Fruit fly (Drosophila melanogaster) whole organism, embryonic: ENCODE data around the gene tral.
A peak's percentile ranks its signal among the peaks of the same experiment; 100 is the strongest.

ENCODE experiments used
- CG10274 ChIP-seq: fragments of 200-800 bp; sonication (Bioruptor generic); optimal IDR thresholded peaks from 3 replicates; lab custom pipeline; 2017; ENCODE audit warnings: missing biosample characterization, mild to moderate bottlenecking, missing genetic modification characterization
- CG10543 ChIP-seq: fragments of 200-800 bp; sonication (Bioruptor generic); optimal IDR thresholded peaks from 3 replicates; lab custom pipeline; 2017; ENCODE audit warnings: missing biosample characterization, mild to moderate bottlenecking, missing genetic modification characterization, moderate library complexity
- CG1233 ChIP-seq: fragments of 200-800 bp; sonication (Bioruptor generic); optimal IDR thresholded peaks from 4 replicates; lab custom pipeline; 2018; ENCODE audit warnings: missing biosample characterization, mild to moderate bottlenecking, missing genetic modification characterization
- CG12769 ChIP-seq: fragments of 200-800 bp; sonication (Bioruptor generic); optimal IDR thresholded peaks from 2 replicates; lab custom pipeline; 2019; ENCODE audit warnings: missing biosample characterization, mild to moderate bottlenecking, missing genetic modification characterization, moderate library complexity
- CG15011 ChIP-seq: fragments of 200-800 bp; sonication (Bioruptor generic); optimal IDR thresholded peaks from 3 replicates; lab custom pipeline; 2018; ENCODE audit warnings: missing biosample characterization, mild to moderate bottlenecking, missing genetic modification characterization
- CG16779 ChIP-seq: fragments of 200-800 bp; sonication (Bioruptor generic); IDR thresholded peaks from 2 replicates; pipeline ENCODE4 v1.3.6; 2022; ENCODE audit warnings: missing biosample characterization, missing genetic modification characterization
- CG16815 ChIP-seq: fragments of 200-800 bp; sonication (Bioruptor generic); optimal IDR thresholded peaks from 3 replicates; lab custom pipeline; 2017; ENCODE audit warnings: missing biosample characterization, mild to moderate bottlenecking, missing genetic modification characterization
- CG17359 ChIP-seq: fragments of 200-800 bp; sonication (Bioruptor generic); optimal IDR thresholded peaks from 3 replicates; lab custom pipeline; 2018; ENCODE audit warnings: missing biosample characterization, mild to moderate bottlenecking, missing genetic modification characterization, moderate library complexity
- CG18262 ChIP-seq: fragments of 200-800 bp; optimal IDR thresholded peaks from 3 replicates; lab custom pipeline; 2019; ENCODE audit warnings: missing biosample characterization, mild to moderate bottlenecking, missing genetic modification characterization, moderate library complexity
- CG1832 ChIP-seq: fragments of 200-800 bp; sonication (Bioruptor generic); optimal IDR thresholded peaks from 2 replicates; lab custom pipeline; 2017; ENCODE audit warnings: missing biosample characterization, mild to moderate bottlenecking, missing genetic modification characterization, inconsistent platforms
- CG2875 ChIP-seq: fragments of 200-800 bp; sonication (Bioruptor generic); optimal IDR thresholded peaks from 2 replicates; lab custom pipeline; 2017; ENCODE audit warnings: missing biosample characterization, mild to moderate bottlenecking, missing genetic modification characterization, missing genetic modification reagents
- CG32532 ChIP-seq: fragments of 200-800 bp; sonication (Bioruptor generic); IDR thresholded peaks from 2 replicates; pipeline ENCODE4 v1.3.6; 2022; ENCODE audit warnings: missing biosample characterization, missing genetic modification characterization
- CG4360 ChIP-seq: fragments of 200-800 bp; sonication (Bioruptor generic); IDR thresholded peaks from 2 replicates; pipeline ENCODE4 v1.3.6; 2022; ENCODE audit warnings: missing biosample characterization, missing genetic modification characterization
- CG4730 ChIP-seq: fragments of 200-800 bp; sonication (Bioruptor generic); IDR thresholded peaks from 2 replicates; pipeline ENCODE4 v1.3.6; 2022; ENCODE audit warnings: missing biosample characterization, missing genetic modification characterization
- CG7786 ChIP-seq: fragments of 200-800 bp; sonication (Bioruptor generic); optimal IDR thresholded peaks from 2 replicates; lab custom pipeline; 2016; ENCODE audit warnings: missing biosample characterization, missing genetic modification characterization
- CG8924 ChIP-seq: fragments of 200-800 bp; optimal IDR thresholded peaks from 3 replicates; lab custom pipeline; 2019; ENCODE audit warnings: missing biosample characterization, mild to moderate bottlenecking, missing genetic modification characterization, moderate library complexity
- CoRest ChIP-seq: fragments of 200-800 bp; sonication (Bioruptor generic); optimal IDR thresholded peaks from 3 replicates; lab custom pipeline; 2018; ENCODE audit warnings: missing biosample characterization, mild to moderate bottlenecking, missing genetic modification characterization, moderate library complexity
- Gsc ChIP-seq: fragments of 200-800 bp; sonication (Bioruptor generic); IDR thresholded peaks from 2 replicates; pipeline ENCODE4 v1.3.6; 2022; ENCODE audit warnings: missing biosample characterization, missing genetic modification characterization
- H2.0 ChIP-seq: fragments of 200-800 bp; sonication (Bioruptor generic); IDR thresholded peaks from 2 replicates; pipeline ENCODE4 v1.3.6; 2022; ENCODE audit warnings: missing biosample characterization, missing genetic modification characterization
- Nf-YB ChIP-seq: fragments of 200-800 bp; sonication (Bioruptor generic); optimal IDR thresholded peaks from 3 replicates; lab custom pipeline; 2019; ENCODE audit warnings: missing biosample characterization, mild to moderate bottlenecking, missing genetic modification characterization, moderate library complexity
- Pdp1 ChIP-seq, 2 experiments: fragments of 200-800 bp; sonication (Bioruptor generic); optimal IDR thresholded peaks; 3 replicates each; lab custom pipeline; 2016; ENCODE audit warnings: missing biosample characterization in 2 of 2, missing genetic modification characterization in 2 of 2, mild to moderate bottlenecking in 1 of 2, moderate library complexity in 1 of 2
- Ptx1 ChIP-seq: fragments of 200-800 bp; sonication (Bioruptor generic); IDR thresholded peaks from 2 replicates; pipeline ENCODE4 v1.3.6; 2022; ENCODE audit warnings: missing biosample characterization, missing genetic modification characterization
- Rfx ChIP-seq: fragments of 200-800 bp; sonication (Bioruptor generic); IDR thresholded peaks from 2 replicates; pipeline ENCODE4 v1.3.6; 2022; ENCODE audit warnings: missing biosample characterization, missing genetic modification characterization
- Ssrp ChIP-seq: fragments of 200-800 bp; sonication (Bioruptor generic); optimal IDR thresholded peaks from 2 replicates; lab custom pipeline; 2018; ENCODE audit warnings: missing biosample characterization, mild to moderate bottlenecking, missing genetic modification characterization, moderate library complexity
- Vsx1 ChIP-seq: fragments of 200-800 bp; sonication (Bioruptor generic); optimal IDR thresholded peaks from 2 replicates; lab custom pipeline; 2017; ENCODE audit warnings: missing biosample characterization, mild to moderate bottlenecking, missing genetic modification characterization, missing genetic modification reagents
- bsh ChIP-seq, 2 experiments: fragments of 200-800 bp; sonication (Bioruptor generic); optimal IDR thresholded peaks; 2 replicates each; lab custom pipeline; 2017 to 2018; ENCODE audit warnings: mild to moderate bottlenecking in 2 of 2, missing biosample characterization in 2 of 2, missing genetic modification characterization in 2 of 2, moderate library complexity in 1 of 2
- chinmo ChIP-seq: fragments of 200-800 bp; sonication (Bioruptor generic); IDR thresholded peaks from 4 replicates; pipeline ENCODE4 v1.3.6; 2022; ENCODE audit warnings: missing biosample characterization, missing genetic modification characterization; ENCODE audit not compliant: partially characterized antibody
- crp ChIP-seq, 2 experiments: fragments of 200-800 bp; sonication (Bioruptor generic); optimal IDR thresholded peaks; 2 replicates in 1 of 2; 3 replicates in 1 of 2; lab custom pipeline; 2017; ENCODE audit warnings: missing biosample characterization in 2 of 2, missing genetic modification characterization in 2 of 2, mild to moderate bottlenecking in 1 of 2, moderate library complexity in 1 of 2
- eyg ChIP-seq: fragments of 200-800 bp; sonication (Bioruptor generic); optimal IDR thresholded peaks from 3 replicates; lab custom pipeline; 2016; ENCODE audit warnings: missing biosample characterization, missing genetic modification characterization
- fd102C ChIP-seq: fragments of 200-800 bp; sonication (Bioruptor generic); optimal IDR thresholded peaks from 2 replicates; lab custom pipeline; 2018; ENCODE audit warnings: missing biosample characterization, mild to moderate bottlenecking, missing genetic modification characterization, moderate library complexity
- gem ChIP-seq: fragments of 200-800 bp; sonication (Bioruptor generic); optimal IDR thresholded peaks from 2 replicates; lab custom pipeline; 2019; ENCODE audit warnings: missing biosample characterization, mild to moderate bottlenecking, missing genetic modification characterization, moderate library complexity
- grau ChIP-seq: fragments of 200-800 bp; optimal IDR thresholded peaks from 3 replicates; lab custom pipeline; 2019; ENCODE audit warnings: missing biosample characterization, mild to moderate bottlenecking, missing genetic modification characterization, moderate library complexity
- hkb ChIP-seq, 2 experiments: fragments of 200-800 bp in 1 of 2; fragments of >200 bp in 1 of 2; sonication (Bioruptor generic) in 1 of 2; IDR thresholded peaks in 1 of 2; optimal IDR thresholded peaks in 1 of 2; 2 replicates each; pipeline versions ENCODE4 v1.3.6 to Lab custom; 2017 to 2022; ENCODE audit warnings: missing biosample characterization in 1 of 2, missing genetic modification characterization in 1 of 2
- ind ChIP-seq: fragments of 200-800 bp; sonication (Bioruptor generic); optimal IDR thresholded peaks from 3 replicates; lab custom pipeline; 2016; ENCODE audit warnings: missing biosample characterization, missing genetic modification characterization
- lab ChIP-seq: fragments of 200-800 bp; sonication (Bioruptor generic); optimal IDR thresholded peaks from 3 replicates; lab custom pipeline; 2017; ENCODE audit warnings: missing biosample characterization, missing genetic modification characterization, mild to moderate bottlenecking, moderate library complexity, missing genetic modification reagents
- lbe ChIP-seq: fragments of 200-800 bp; sonication (Bioruptor generic); optimal IDR thresholded peaks from 2 replicates; lab custom pipeline; 2016; ENCODE audit warnings: missing biosample characterization, mild to moderate bottlenecking, missing genetic modification characterization
- mirr ChIP-seq: fragments of 200-800 bp; sonication (Bioruptor generic); optimal IDR thresholded peaks from 3 replicates; lab custom pipeline; 2018; ENCODE audit warnings: missing biosample characterization, mild to moderate bottlenecking, missing genetic modification characterization
- oc ChIP-seq: fragments of 200-800 bp; sonication (Bioruptor generic); optimal IDR thresholded peaks from 2 replicates; lab custom pipeline; 2018; ENCODE audit warnings: missing biosample characterization, mild to moderate bottlenecking, missing genetic modification characterization, moderate library complexity
- phol ChIP-seq: fragments of 200-800 bp; sonication (Bioruptor generic); optimal IDR thresholded peaks from 3 replicates; lab custom pipeline; 2018; ENCODE audit warnings: missing biosample characterization, mild to moderate bottlenecking, missing genetic modification characterization, moderate library complexity
- salm ChIP-seq: fragments of 200-800 bp; sonication (Bioruptor generic); optimal IDR thresholded peaks from 2 replicates; lab custom pipeline; 2018; ENCODE audit warnings: missing biosample characterization, mild to moderate bottlenecking, missing genetic modification characterization
- sens ChIP-seq: fragments of 200-800 bp; sonication (Bioruptor generic); peaks from one replicate; lab custom pipeline; 2016; ENCODE audit warnings: missing biosample characterization, missing genetic modification characterization
- sim ChIP-seq: fragments of 200-800 bp; sonication (Bioruptor generic); IDR thresholded peaks from 2 replicates; pipeline ENCODE4 v1.3.6; 2022; ENCODE audit warnings: missing biosample characterization, missing genetic modification characterization
- so ChIP-seq: fragments of 200-800 bp; sonication (Bioruptor generic); IDR thresholded peaks from 3 replicates; pipeline ENCODE4 v1.3.6; 2022; ENCODE audit warnings: missing biosample characterization, missing genetic modification characterization
- stc ChIP-seq: fragments of 200-800 bp; sonication (Bioruptor generic); IDR thresholded peaks from 2 replicates; pipeline ENCODE4 v1.3.6; 2022; ENCODE audit warnings: missing biosample characterization, missing genetic modification characterization
- unpg ChIP-seq: fragments of 200-800 bp; sonication (Bioruptor generic); optimal IDR thresholded peaks from 3 replicates; lab custom pipeline; 2018; ENCODE audit warnings: missing biosample characterization, mild to moderate bottlenecking, missing genetic modification characterization, moderate library complexity
- vvl ChIP-seq: fragments of 200-800 bp; sonication (Bioruptor generic); IDR thresholded peaks from 2 replicates; pipeline ENCODE4 v1.3.6; 2022; ENCODE audit warnings: missing biosample characterization, missing genetic modification characterization
- yki ChIP-seq: fragments of >200 bp; optimal IDR thresholded peaks from 3 replicates; lab custom pipeline; 2018
- zf30C ChIP-seq: fragments of 200-800 bp; sonication (Bioruptor generic); optimal IDR thresholded peaks from 3 replicates; lab custom pipeline; 2018; ENCODE audit warnings: missing biosample characterization, mild to moderate bottlenecking, missing genetic modification characterization
- zfh2 ChIP-seq: fragments of 200-800 bp; sonication (Bioruptor generic); optimal IDR thresholded peaks from 2 replicates; lab custom pipeline; 2016; ENCODE audit warnings: missing biosample characterization, missing genetic modification characterization

The tral gene

dm6 chr3L:12495312-12495725 lies 19.5 kb upstream of the tral start (continued):
- TF ChIP-seq vvl (0 out of 2 replicates have a peak, but pooled peaks have one; percentile 19), yki (lab: Kevin White, UChicago) (no peak), CG16815 (GFP tag; lab: Kevin White, UChicago) (peak; percentile 11), ind (peak; percentile 37), salm (no peak), CoRest (peak; percentile 65), hkb (optimal IDR thresholded peaks at IDR 0.05; lab: Kevin White, UChicago) (no peak), hkb (GFP tag; IDR thresholded peaks at IDR 0.05; lab: Robert Waterston, UW) (peak; percentile 39; the same call in 1 of the 2 replicates), Vsx1 (GFP tag; lab: Kevin White, UChicago) (peak; percentile 8), bsh (GFP tag; optimal IDR thresholded peaks at IDR 0.05; lab: Kevin White, UChicago) (peak; percentile 27 to 83), CG1233 (GFP tag; lab: Kevin White, UChicago) (peak; percentile 45), Nf-YB (peak; percentile 4), CG1832 (GFP tag; lab: Kevin White, UChicago) (no peak), CG17359 (tag; lab: Kevin White, UChicago) (peak; percentile 42), Rfx (GFP tag; lab: Robert Waterston, UW) (0 out of 2 replicates have a peak, but pooled peaks have one; percentile 19), Pdp1 (GFP tag; optimal IDR thresholded peaks at IDR 0.05; lab: Kevin White, UChicago) (peak in 1 of 2 experiments; percentile 9), mirr (GFP tag; lab: Kevin White, UChicago) (no peak), CG4730 (no peak), CG2875 (GFP tag; lab: Kevin White, UChicago) (peak; percentile 39), gem (tag; lab: Kevin White, UChicago) (peak; percentile 66), CG15011 (GFP tag; lab: Kevin White, UChicago) (peak; percentile 4), CG32532 (peak; percentile 4; the same call in 1 of the 2 replicates), phol (tag; lab: Kevin White, UChicago) (peak; percentile 48), Gsc (GFP tag; lab: Robert Waterston, UW) (no peak), CG16779 (GFP tag; lab: Robert Waterston, UW) (no peak), stc (GFP tag; lab: Robert Waterston, UW) (no peak), H2.0 (no peak), lbe (peak; percentile 71), sens (GFP tag; lab: Kevin White, UChicago) (peak; percentile 65), so (GFP tag; lab: Robert Waterston, UW) (no peak; the same call in 2 of the 3 replicates), grau (tag; lab: Kevin White, UChicago) (peak; percentile 64), CG10543 (peak; percentile 7), zfh2 (no peak), sim (GFP tag; lab: Robert Waterston, UW) (no peak), Ssrp (tag; lab: Kevin White, UChicago) (peak; percentile 35), CG8924 (peak; percentile 36), Ptx1 (GFP tag; lab: Robert Waterston, UW) (0 out of 2 replicates have a peak, but pooled peaks have one; percentile 27), CG18262 (tag; lab: Kevin White, UChicago) (peak; percentile 68), crp (GFP tag; optimal IDR thresholded peaks at IDR 0.05; lab: Kevin White, UChicago) (no peak), eyg (no peak), unpg (GFP tag; lab: Kevin White, UChicago) (peak; percentile 32), oc (tag; lab: Kevin White, UChicago) (peak; percentile 19), CG10274 (peak; percentile 24), zf30C (GFP tag; lab: Kevin White, UChicago) (peak; percentile 47), lab (GFP tag; lab: Kevin White, UChicago) (peak; percentile 53), CG4360 (GFP tag; lab: Robert Waterston, UW) (no peak), chinmo (GFP tag; lab: Robert Waterston, UW) (no peak), fd102C (GFP tag; lab: Kevin White, UChicago) (no peak), CG12769 (tag; lab: Kevin White, UChicago) (peak; percentile 27), CG7786 (GFP tag; lab: Kevin White, UChicago) (peak; percentile 3)
